Worm (Caenorhabditis elegans) whole organism, young adult: ENCODE data around the gene F38H4.6.

ENCODE experiments used
- B0019.2 ChIP-seq: fragments of 200-800 bp; sonication (Bioruptor generic); conservative IDR thresholded peaks from 2 replicates; pipeline ENCODE4 v1.3.6; 2022; ENCODE audit warnings: missing genetic modification reagents, missing genetic modification characterization, missing compliant biosample characterization
- B0035.1 ChIP-seq: sonication (generic microtip); optimal IDR thresholded peaks from 2 replicates; lab custom pipeline; 2016; ENCODE audit warnings: missing genetic modification characterization, mild to moderate bottlenecking, missing compliant biosample characterization, missing genotype, missing genetic modification reagents
- C06A6.2 ChIP-seq: fragments of 200-800 bp; sonication (Bioruptor generic); conservative IDR thresholded peaks from 2 replicates; pipeline ENCODE4 v1.3.6; 2022; ENCODE audit warnings: missing genetic modification characterization, missing compliant biosample characterization
- D2030.7 ChIP-seq: fragments of 200-800 bp; sonication (Bioruptor generic); IDR thresholded peaks from 2 replicates; pipeline ENCODE4 v1.3.6; 2022; ENCODE audit warnings: missing genetic modification reagents, missing genetic modification characterization, missing compliant biosample characterization
- F10E7.11 ChIP-seq: sonication (generic microtip); optimal IDR thresholded peaks from 2 replicates; lab custom pipeline; 2017; ENCODE audit warnings: mild to moderate bottlenecking, missing genetic modification characterization, moderate library complexity, missing compliant biosample characterization
- F52B5.7 ChIP-seq: sonication (generic microtip); optimal IDR thresholded peaks from 2 replicates; lab custom pipeline; 2016; ENCODE audit warnings: mild to moderate bottlenecking, missing genetic modification characterization, missing compliant biosample characterization
- F55B11.4 ChIP-seq: sonication (generic microtip); optimal IDR thresholded peaks from 2 replicates; lab custom pipeline; 2016; ENCODE audit warnings: missing compliant biosample characterization, missing genetic modification characterization, borderline replicate concordance; ENCODE audit not compliant: insufficient read depth
- K11D2.4 ChIP-seq: fragments of 200-800 bp; sonication (Bioruptor generic); IDR thresholded peaks from 2 replicates; pipeline ENCODE4 v1.3.6; 2022; ENCODE audit warnings: missing genetic modification reagents, missing genetic modification characterization, missing compliant biosample characterization
- T26A5.8 ChIP-seq: sonication (generic microtip); optimal IDR thresholded peaks from 2 replicates; lab custom pipeline; 2016; ENCODE audit warnings: missing genetic modification characterization, missing compliant biosample characterization
- Y79H2A.3 ChIP-seq: fragments of 200-800 bp; sonication (Bioruptor generic); conservative IDR thresholded peaks from 2 replicates; pipeline ENCODE4 v1.3.6; 2022; ENCODE audit warnings: missing genetic modification reagents, missing genetic modification characterization, missing compliant biosample characterization
- akir-1 ChIP-seq: fragments of 200-800 bp; sonication (Bioruptor generic); optimal IDR thresholded peaks from 2 replicates; lab custom pipeline; 2018; ENCODE audit warnings: mild to moderate bottlenecking, missing genetic modification characterization, moderate library complexity, missing compliant biosample characterization
- ama-1 ChIP-seq, 3 experiments: fragments of 150-350 bp in 1 of 3; sonication (generic microtip) in 2 of 3; optimal IDR thresholded peaks; 2 replicates each; lab custom pipeline; 2014 to 2018; ENCODE audit warnings: missing biosample characterization in 2 of 3, missing genetic modification characterization in 2 of 3, missing genetic modification reagents in 2 of 3
- aptf-2 ChIP-seq: fragments of 200-800 bp; sonication (Bioruptor generic); conservative IDR thresholded peaks from 2 replicates; pipeline ENCODE4 v1.3.6; 2022; ENCODE audit warnings: missing genetic modification reagents, missing genetic modification characterization, missing compliant biosample characterization
- attf-6 ChIP-seq: fragments of 200-800 bp; sonication (Bioruptor generic); IDR thresholded peaks from 2 replicates; pipeline ENCODE4 v1.3.6; 2022; ENCODE audit warnings: missing genetic modification reagents, missing genetic modification characterization, missing compliant biosample characterization
- bed-2 ChIP-seq: fragments of 200-800 bp; sonication (Bioruptor generic); IDR thresholded peaks from 2 replicates; pipeline ENCODE4 v1.3.6; 2022; ENCODE audit warnings: missing genetic modification reagents, missing genetic modification characterization, missing compliant biosample characterization
- ccch-3 ChIP-seq: fragments of 200-800 bp; sonication (Bioruptor generic); optimal IDR thresholded peaks from 2 replicates; lab custom pipeline; 2018; ENCODE audit warnings: mild to moderate bottlenecking, missing genetic modification characterization, missing compliant biosample characterization
- cebp-1 ChIP-seq, 2 experiments: fragments of 200-800 bp in 1 of 2; sonication (Bioruptor generic) in 1 of 2; sonication (generic microtip) in 1 of 2; IDR thresholded peaks in 1 of 2; optimal IDR thresholded peaks in 1 of 2; 2 replicates each; pipeline versions ENCODE4 v1.3.6 to Lab custom; 2017 to 2022; ENCODE audit warnings: missing compliant biosample characterization in 2 of 2, missing genetic modification characterization in 2 of 2, mild to moderate bottlenecking in 1 of 2, missing genetic modification reagents in 1 of 2, moderate library complexity in 1 of 2
- cebp-2 ChIP-seq: fragments of 200-800 bp; sonication (Bioruptor generic); IDR thresholded peaks from 2 replicates; pipeline ENCODE4 v1.3.6; 2022; ENCODE audit warnings: missing genetic modification characterization, missing compliant biosample characterization
- ceh-79 ChIP-seq: sonication (generic microtip); optimal IDR thresholded peaks from 2 replicates; lab custom pipeline; 2017; ENCODE audit warnings: mild to moderate bottlenecking, missing genetic modification characterization, missing compliant biosample characterization
- chd-7 ChIP-seq: sonication (generic microtip); optimal IDR thresholded peaks from 2 replicates; lab custom pipeline; 2016; ENCODE audit warnings: mild to moderate bottlenecking, missing genetic modification characterization, moderate library complexity, missing compliant biosample characterization
- die-1 ChIP-seq: sonication (generic microtip); optimal IDR thresholded peaks from 2 replicates; lab custom pipeline; 2016; ENCODE audit warnings: missing genotype, mild to moderate bottlenecking, missing genetic modification characterization, missing compliant biosample characterization
- dpl-1 ChIP-seq: fragments of 150-350 bp; optimal IDR thresholded peaks from 2 replicates; lab custom pipeline; 2014; ENCODE audit warnings: missing biosample characterization, missing genetic modification reagents, missing genetic modification characterization
- egl-44 ChIP-seq: fragments of 200-800 bp; sonication (Bioruptor generic); IDR thresholded peaks from 2 replicates; pipeline ENCODE4 v1.3.6; 2022; ENCODE audit warnings: missing genetic modification reagents, missing genetic modification characterization, missing compliant biosample characterization
- ekl-4 ChIP-seq: fragments of 200-800 bp; sonication (Bioruptor generic); IDR thresholded peaks from 2 replicates; pipeline ENCODE4 v1.3.6; 2022; ENCODE audit warnings: missing genetic modification reagents, missing genetic modification characterization, missing compliant biosample characterization
- hlh-26 ChIP-seq: fragments of 200-800 bp; sonication (Bioruptor generic); conservative IDR thresholded peaks from 2 replicates; pipeline ENCODE4 v1.3.6; 2022; ENCODE audit warnings: missing genetic modification reagents, missing genetic modification characterization, missing compliant biosample characterization
- hmg-1.2 ChIP-seq: fragments of 200-800 bp; sonication (Bioruptor generic); IDR thresholded peaks from 2 replicates; pipeline ENCODE4 v1.3.6; 2022; ENCODE audit warnings: missing genetic modification reagents, missing genetic modification characterization, missing compliant biosample characterization
- hsf-1 ChIP-seq: fragments of 200-800 bp; sonication (Bioruptor generic); IDR thresholded peaks from 2 replicates; pipeline ENCODE4 v1.3.6; 2022; ENCODE audit warnings: missing genetic modification reagents, missing genetic modification characterization, missing compliant biosample characterization
- let-526 ChIP-seq: fragments of 200-800 bp; sonication (Bioruptor generic); IDR thresholded peaks from 2 replicates; pipeline ENCODE4 v1.3.6; 2022; ENCODE audit warnings: missing genetic modification reagents, missing genetic modification characterization, missing compliant biosample characterization
- let-607 ChIP-seq, 2 experiments: fragments of 200-800 bp in 1 of 2; sonication (Bioruptor generic) in 1 of 2; sonication (generic microtip) in 1 of 2; optimal IDR thresholded peaks; 2 replicates each; lab custom pipeline; 2016 to 2018; ENCODE audit warnings: mild to moderate bottlenecking in 2 of 2, missing compliant biosample characterization in 2 of 2, missing genetic modification characterization in 2 of 2, moderate library complexity in 2 of 2, missing genotype in 1 of 2
- lin-35 ChIP-seq, 3 experiments: fragments of 150-350 bp in 2 of 3; sonication (generic microtip) in 1 of 3; optimal IDR thresholded peaks; 2 replicates each; lab custom pipeline; 2014 to 2018; ENCODE audit warnings: missing biosample characterization in 3 of 3, missing genetic modification characterization in 3 of 3, missing genetic modification reagents in 3 of 3
- lsl-1 ChIP-seq: fragments of 200-800 bp; sonication (Bioruptor generic); optimal IDR thresholded peaks from 2 replicates; lab custom pipeline; 2018; ENCODE audit warnings: mild to moderate bottlenecking, missing genetic modification characterization, moderate library complexity, missing compliant biosample characterization
- mcd-1 ChIP-seq: fragments of 200-800 bp; sonication (Bioruptor generic); IDR thresholded peaks from 2 replicates; pipeline ENCODE4 v1.3.6; 2022; ENCODE audit warnings: missing genetic modification reagents, missing genetic modification characterization, missing compliant biosample characterization
- mes-4 ChIP-seq: sonication (generic microtip); optimal IDR thresholded peaks from 2 replicates; lab custom pipeline; 2016; ENCODE audit warnings: missing genotype, missing genetic modification characterization, missing compliant biosample characterization
- nhr-27 ChIP-seq: fragments of 200-800 bp; sonication (Bioruptor generic); optimal IDR thresholded peaks from 2 replicates; lab custom pipeline; 2018; ENCODE audit warnings: mild to moderate bottlenecking, missing genetic modification characterization, moderate library complexity, missing compliant biosample characterization
- rpc-1 ChIP-seq, 2 experiments: fragments of 150-350 bp in 1 of 2; sonication (generic microtip) in 1 of 2; optimal IDR thresholded peaks; 2 replicates each; lab custom pipeline; 2014 to 2018; ENCODE audit warnings: missing biosample characterization in 1 of 2, missing genetic modification characterization in 1 of 2, missing genetic modification reagents in 1 of 2, missing genotype in 1 of 2
- sea-2 ChIP-seq: fragments of 200-800 bp; sonication (Bioruptor generic); IDR thresholded peaks from 2 replicates; pipeline ENCODE4 v1.3.6; 2022; ENCODE audit warnings: missing genetic modification characterization, missing compliant biosample characterization
- snpc-1.1 ChIP-seq: sonication (generic microtip); optimal IDR thresholded peaks from 2 replicates; lab custom pipeline; 2017; ENCODE audit warnings: missing genetic modification characterization, mild to moderate bottlenecking, missing compliant biosample characterization, antibody characterized with exemption, moderate library complexity, missing genotype, missing genetic modification reagents; ENCODE audit not compliant: insufficient read depth
- snpc-1.3 ChIP-seq: sonication (generic microtip); optimal IDR thresholded peaks from 2 replicates; lab custom pipeline; 2017; ENCODE audit warnings: missing genetic modification characterization, mild to moderate bottlenecking, missing compliant biosample characterization, antibody characterized with exemption, moderate library complexity, missing genotype, missing genetic modification reagents; ENCODE audit not compliant: insufficient read depth
- tbp1 ChIP-seq: fragments of 200-800 bp; sonication (Bioruptor generic); optimal IDR thresholded peaks from 2 replicates; lab custom pipeline; 2018; ENCODE audit warnings: mild to moderate bottlenecking, missing genetic modification characterization, missing compliant biosample characterization
- tbx-9 ChIP-seq: sonication (generic microtip); optimal IDR thresholded peaks from 2 replicates; lab custom pipeline; 2016; ENCODE audit warnings: borderline replicate concordance, missing genetic modification characterization, inconsistent platforms, missing compliant biosample characterization
- unc-130 ChIP-seq: sonication (generic microtip); optimal IDR thresholded peaks from 2 replicates; lab custom pipeline; 2016; ENCODE audit warnings: missing genetic modification reagents, missing genetic modification characterization, missing compliant biosample characterization
- zfh-2 ChIP-seq: fragments of 200-800 bp; sonication (Bioruptor generic); conservative IDR thresholded peaks from 2 replicates; pipeline ENCODE4 v1.3.6; 2022; ENCODE audit warnings: missing genetic modification reagents, missing genetic modification characterization, missing compliant biosample characterization
- ztf-25 ChIP-seq: fragments of 200-800 bp; sonication (Bioruptor generic); IDR thresholded peaks from 2 replicates; pipeline ENCODE4 v1.3.6; 2022; ENCODE audit warnings: missing genetic modification reagents, missing genetic modification characterization, missing compliant biosample characterization
- ztf-28 ChIP-seq: fragments of 200-800 bp; sonication (Bioruptor generic); IDR thresholded peaks from 2 replicates; pipeline ENCODE4 v1.3.6; 2022; ENCODE audit warnings: missing genetic modification reagents, missing genetic modification characterization, missing compliant biosample characterization

Gene F38H4.6

DNA sequence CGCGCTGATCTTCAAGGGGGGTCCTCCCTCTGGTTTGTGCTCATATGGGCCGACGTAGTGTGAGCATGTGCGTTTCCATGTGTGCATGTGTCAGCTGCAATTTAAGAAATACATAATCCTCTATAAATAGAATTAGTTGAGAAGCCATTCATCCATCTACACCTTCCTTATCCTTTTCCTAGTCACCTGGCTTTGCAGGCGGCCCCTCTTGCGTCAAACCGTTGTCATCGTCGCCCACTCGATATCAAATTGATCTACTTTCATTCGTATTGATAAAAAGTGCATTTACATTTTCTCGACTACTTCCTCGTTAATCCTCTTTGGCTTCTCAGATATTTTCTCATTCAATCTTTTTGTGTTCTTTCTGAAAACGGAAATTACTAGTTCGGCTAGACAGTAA, 35.7 kb downstream of the F38H4.6 start:
- TF ChIP-seq snpc-1.3 (tag; lab: Kevin White, UChicago) = no peak
- no peak for TF ChIP-seq die-1 (tag; lab: Kevin White, UChicago)
- TF ChIP-seq F52B5.7 (tag; lab: Kevin White, UChicago) = no peak
- TF ChIP-seq let-526 (GFP tag; lab: Robert Waterston, UW) = no peak
- no peak for TF ChIP-seq hsf-1 (GFP tag; lab: Robert Waterston, UW)
- no peak for TF ChIP-seq cebp-2 (GFP tag; lab: Robert Waterston, UW)
- no peak for TF ChIP-seq ama-1 (optimal IDR thresholded peaks at IDR 0.05; lab: Kevin White, UChicago)
- TF ChIP-seq ama-1 (GFP tag; optimal IDR thresholded peaks at IDR 0.05; lab: Kevin White, UChicago) = no peak
- TF ChIP-seq sea-2 = no peak
- no peak for TF ChIP-seq attf-6 (GFP tag; lab: Robert Waterston, UW)
- no peak for TF ChIP-seq hmg-1.2 (GFP tag; lab: Robert Waterston, UW)
- no peak for TF ChIP-seq aptf-2 (GFP tag; lab: Robert Waterston, UW)
- TF ChIP-seq Y79H2A.3 (GFP tag; lab: Robert Waterston, UW) = no peak
- no peak for TF ChIP-seq egl-44 (GFP tag; lab: Robert Waterston, UW)
- no peak for TF ChIP-seq B0019.2
- no peak for TF ChIP-seq cebp-1 (GFP tag; IDR thresholded peaks at IDR 0.05; lab: Robert Waterston, UW)
- no peak for TF ChIP-seq cebp-1 (tag; optimal IDR thresholded peaks at IDR 0.05; lab: Kevin White, UChicago)
- TF ChIP-seq rpc-1 (optimal IDR thresholded peaks at IDR 0.05; lab: Kevin White, UChicago) = no peak
- TF ChIP-seq rpc-1 (tag; optimal IDR thresholded peaks at IDR 0.05; lab: Kevin White, UChicago) = no peak
- TF ChIP-seq hlh-26 (GFP tag; lab: Robert Waterston, UW) = no peak
- TF ChIP-seq tbx-9 (tag; lab: Kevin White, UChicago) = no peak
- TF ChIP-seq F55B11.4 (tag; lab: Kevin White, UChicago) = no peak

ce11 chrIV:11809708-11810114, 38.0 kb downstream of the F38H4.6 start:
- no peak for TF ChIP-seq unc-130 (GFP tag; lab: Kevin White, UChicago)
- TF ChIP-seq hlh-26 (GFP tag; lab: Robert Waterston, UW) = no peak
- TF ChIP-seq K11D2.4 = peak; percentile 50; the same call in 1 of the 2 replicates
- no peak for TF ChIP-seq lsl-1 (GFP tag; lab: Kevin White, UChicago)
- TF ChIP-seq ekl-4 (GFP tag; lab: Robert Waterston, UW) = no peak
- no peak for TF ChIP-seq mes-4
- no peak for TF ChIP-seq D2030.7 (GFP tag; lab: Robert Waterston, UW)
- no peak for TF ChIP-seq dpl-1
- TF ChIP-seq ccch-3 (GFP tag; lab: Kevin White, UChicago) = no peak
- TF ChIP-seq C06A6.2 = 0 out of 2 replicates have a peak, but pooled peaks have one; percentile 15
- no peak for TF ChIP-seq snpc-1.1 (tag; lab: Kevin White, UChicago)
- TF ChIP-seq let-607 (tag; optimal IDR thresholded peaks at IDR 0.05; lab: Kevin White, UChicago) = no peak
- no peak for TF ChIP-seq akir-1 (GFP tag; lab: Kevin White, UChicago)
- TF ChIP-seq zfh-2 (GFP tag; lab: Robert Waterston, UW) = no peak; the same call in 1 of the 2 replicates
- no peak for TF ChIP-seq nhr-27
- no peak for TF ChIP-seq B0035.1
- no peak for TF ChIP-seq F10E7.11 (tag; lab: Kevin White, UChicago)
- TF ChIP-seq bed-2 (GFP tag; lab: Robert Waterston, UW) = no peak
- TF ChIP-seq hsf-1 (GFP tag; lab: Robert Waterston, UW) = no peak
- TF ChIP-seq T26A5.8 (tag; lab: Kevin White, UChicago) = no peak
- TF ChIP-seq F55B11.4 (tag; lab: Kevin White, UChicago) = no peak
- no peak for TF ChIP-seq ztf-28 (GFP tag; lab: Robert Waterston, UW)
- peak; percentile 28 for TF ChIP-seq tbp1
- no peak; the same call in 1 of the 2 replicates for TF ChIP-seq mcd-1 (GFP tag; lab: Robert Waterston, UW)
- no peak for TF ChIP-seq lin-35 (GFP tag; optimal IDR thresholded peaks at IDR 0.05; lab: Kevin White, UChicago)
- TF ChIP-seq F52B5.7 (tag; lab: Kevin White, UChicago) = no peak
- TF ChIP-seq cebp-2 (GFP tag; lab: Robert Waterston, UW) = no peak
- TF ChIP-seq chd-7 (tag; lab: Kevin White, UChicago) = peak; percentile 18
- no peak for TF ChIP-seq ztf-25
- no peak for TF ChIP-seq ceh-79 (tag; lab: Kevin White, UChicago)
- TF ChIP-seq cebp-1 (GFP tag; IDR thresholded peaks at IDR 0.05; lab: Robert Waterston, UW) = no peak
- peak; percentile 65 for TF ChIP-seq cebp-1 (tag; optimal IDR thresholded peaks at IDR 0.05; lab: Kevin White, UChicago)
- TF ChIP-seq egl-44 (GFP tag; lab: Robert Waterston, UW) = 0 out of 2 replicates have a peak, but pooled peaks have one; percentile 27
